Worm (Caenorhabditis elegans): ENCODE measurements around the gene ZK177.9.

ce11 chrII:5551517-5551916, 34.0 kb upstream of the ZK177.9 start, which contains the start of gene C17C3.5:
- TF ChIP-seq ztf-11 (tag; optimal IDR thresholded peaks at IDR 0.05) (no peak), nhr-237 (tag; optimal IDR thresholded peaks at IDR 0.05) (no peak), mep-1 (tag; optimal IDR thresholded peaks at IDR 0.05) (no peak), nhr-12 (tag; optimal IDR thresholded peaks at IDR 0.05) (no peak)

All from whole organism, mixed stage, embryonic.